Worm (Caenorhabditis elegans): ENCODE measurements around the gene C35B1.3.

C35B1.3 gene

DNA sequence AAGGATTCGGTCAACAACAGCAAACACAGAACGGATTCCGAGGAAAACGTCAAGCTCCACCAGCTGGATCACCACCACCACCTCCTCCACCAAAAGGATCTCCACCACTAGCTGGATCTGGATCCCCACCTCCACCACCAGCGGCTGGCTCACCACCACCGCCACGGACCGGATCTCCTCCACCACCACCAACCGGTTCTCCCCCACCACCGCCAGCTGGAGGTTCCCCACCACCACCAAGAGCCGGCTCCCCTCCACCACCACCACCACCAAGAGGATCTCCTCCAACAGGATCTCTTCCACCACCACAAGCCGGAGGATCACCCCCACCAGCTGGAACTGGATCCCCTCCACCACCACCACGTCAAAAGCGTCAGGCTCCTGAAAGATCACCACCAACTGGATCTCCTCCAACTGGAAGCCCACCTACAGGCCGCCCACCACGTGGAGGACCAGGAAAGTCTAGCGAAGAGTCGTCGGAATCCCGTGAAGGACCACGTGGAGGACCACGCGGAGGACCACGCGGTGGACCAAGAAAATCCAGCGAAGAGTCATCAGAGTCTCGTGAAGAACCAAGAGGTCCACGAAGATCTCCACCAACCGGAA, 4.2 kb upstream of the C35B1.3 start (continued):
- TF ChIP-seq mes-4 (tag; optimal IDR thresholded peaks at IDR 0.05) (no peak), zim-3 (tag; optimal IDR thresholded peaks at IDR 0.05) (no peak)

DNA sequence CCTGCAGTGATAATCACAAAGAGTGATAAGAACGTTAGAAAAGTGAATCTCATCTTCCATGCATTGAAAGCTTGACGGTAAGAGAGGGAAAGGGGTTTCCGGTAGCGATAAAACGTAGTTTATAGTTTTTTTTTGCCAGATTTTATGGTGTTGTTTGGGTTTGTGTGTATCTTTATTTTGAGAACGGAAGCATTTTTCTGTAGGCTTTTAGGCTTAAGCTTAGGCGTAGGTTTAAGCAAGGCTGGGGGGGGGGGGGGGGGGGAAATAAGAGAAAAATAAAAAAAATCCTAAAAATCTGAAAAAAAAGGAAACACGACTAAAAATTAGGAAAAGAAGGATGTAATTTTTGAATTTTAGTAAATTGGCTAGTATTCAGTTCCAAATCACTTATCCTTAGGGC, 2.0 kb upstream of the C35B1.3 start, which contains the start of gene C35B1.8:
Gene C35B1.8, minus strand, starts transcription at position 101 of the 400 bp plus-strand sequence.
- TF ChIP-seq F57A8.1 (GFP tag; optimal IDR thresholded peaks at IDR 0.05) (no peak), ets-4 (GFP tag; optimal IDR thresholded peaks at IDR 0.05) (no peak), nhr-80 (tag; optimal IDR thresholded peaks at IDR 0.05) (no peak), sptf-2 (GFP tag; optimal IDR thresholded peaks at IDR 0.05) (no peak), chd-7 (tag; optimal IDR thresholded peaks at IDR 0.05) (no peak), ceh-27 (GFP tag; optimal IDR thresholded peaks at IDR 0.05) (no peak)

DNA sequence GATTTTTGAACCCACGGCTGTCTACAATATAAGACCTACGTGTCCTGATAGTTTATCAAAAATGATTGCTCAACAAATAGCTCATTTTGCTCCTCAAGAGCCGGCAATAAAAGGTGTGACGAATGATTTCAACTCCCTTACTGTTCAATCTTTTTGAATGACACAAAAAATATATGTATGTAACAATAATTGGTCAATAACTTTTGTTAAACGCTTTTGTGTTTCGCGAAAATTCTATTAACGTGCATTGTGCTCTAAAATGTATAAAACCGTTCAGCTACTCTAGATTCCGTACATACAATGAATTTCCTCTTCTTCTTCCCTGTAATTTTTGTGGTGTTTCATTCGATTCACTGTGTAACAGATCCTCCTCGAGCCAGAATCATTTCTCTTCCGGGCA, 1.4 kb upstream of the C35B1.3 start, which contains the start of gene C35B1.4:
Gene C35B1.4, plus strand, starts transcription at position 301 of the 400 bp plus-strand sequence.
- TF ChIP-seq xnd-1 (tag; optimal IDR thresholded peaks at IDR 0.05): no peak
- TF ChIP-seq nhr-80 (tag; optimal IDR thresholded peaks at IDR 0.05): no peak
- no peak for TF ChIP-seq chd-7 (tag; optimal IDR thresholded peaks at IDR 0.05)
- no peak for TF ChIP-seq snpc-3.4 (tag; optimal IDR thresholded peaks at IDR 0.05)
- TF ChIP-seq pha-4 (tag; optimal IDR thresholded peaks at IDR 0.05): no peak
- no peak for TF ChIP-seq tbp1 (GFP tag; optimal IDR thresholded peaks at IDR 0.05)
- TF ChIP-seq athp-1 (tag; optimal IDR thresholded peaks at IDR 0.05): no peak
- TF ChIP-seq nhr-179 (tag; optimal IDR thresholded peaks at IDR 0.05): no peak
- TF ChIP-seq lsy-27 (tag; optimal IDR thresholded peaks at IDR 0.05; ENCODE audit: borderline replicate concordance, insufficient read depth): no peak
- no peak for TF ChIP-seq lir-1 (GFP tag; conservative IDR thresholded peaks at IDR 0.05)
- TF ChIP-seq unc-62 (GFP tag; optimal IDR thresholded peaks at IDR 0.05): no peak
- TF ChIP-seq egrh-3 (GFP tag; IDR thresholded peaks at IDR 0.05): no peak
- no peak for TF ChIP-seq bed-1 (GFP tag; IDR thresholded peaks at IDR 0.05)
- no peak for TF ChIP-seq attf-6 (GFP tag; IDR thresholded peaks at IDR 0.05)
- no peak for TF ChIP-seq C06A6.2 (GFP tag; conservative IDR thresholded peaks at IDR 0.05)
- TF ChIP-seq ztf-18 (tag; optimal IDR thresholded peaks at IDR 0.05): no peak
- no peak for TF ChIP-seq rpc-1 (optimal IDR thresholded peaks at IDR 0.05)
- no peak for TF ChIP-seq rpc-1 (tag; optimal IDR thresholded peaks at IDR 0.05)

DNA sequence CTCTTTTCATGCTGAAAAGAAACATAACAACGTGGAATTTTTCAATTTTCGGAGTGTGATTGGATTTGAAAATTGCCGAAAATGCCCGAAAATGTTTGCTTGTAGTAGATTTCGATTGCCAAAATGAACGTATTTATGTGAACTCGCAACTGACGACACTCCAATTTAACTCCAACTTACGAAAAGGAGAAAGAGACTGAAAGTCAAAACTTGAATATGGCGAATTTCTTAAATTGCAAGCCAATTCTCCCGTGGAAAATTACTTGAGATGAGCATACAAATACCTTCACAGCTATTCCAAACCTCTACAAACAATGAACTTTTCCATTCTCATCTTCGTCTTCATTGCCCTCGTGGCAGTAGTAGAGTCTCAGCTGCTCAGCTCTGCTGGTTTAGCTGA, 1.6 kb downstream of the C35B1.3 start:
- TF ChIP-seq Y53F4B.3 (GFP tag; IDR thresholded peaks at IDR 0.05) (no peak), rpc-1 (optimal IDR thresholded peaks at IDR 0.05) (no peak), rpc-1 (tag; optimal IDR thresholded peaks at IDR 0.05) (no peak), K11D2.4 (GFP tag; IDR thresholded peaks at IDR 0.05) (no peak), lin-35 (GFP tag; optimal IDR thresholded peaks at IDR 0.05) (no peak), gei-17 (GFP tag; optimal IDR thresholded peaks at IDR 0.05) (no peak), zfh-2 (GFP tag; conservative IDR thresholded peaks at IDR 0.05) (no peak), ceh-100 (GFP tag; IDR thresholded peaks at IDR 0.05) (no peak), madf-6 (GFP tag; IDR thresholded peaks at IDR 0.05) (no peak), aptf-2 (GFP tag; conservative IDR thresholded peaks at IDR 0.05) (no peak), madf-3 (GFP tag; IDR thresholded peaks at IDR 0.05) (no peak), T07F8.4 (tag; optimal IDR thresholded peaks at IDR 0.05) (no peak), hlh-26 (GFP tag; conservative IDR thresholded peaks at IDR 0.05) (no peak), ztf-6 (GFP tag; IDR thresholded peaks at IDR 0.05) (no peak), Y67H2A.10 (GFP tag; conservative IDR thresholded peaks at IDR 0.05) (no peak)

Measured in whole organism, young adult.